Worm (Caenorhabditis elegans) whole organism, late embryonic: ENCODE results near the gene fard-1.

Experiments
- ceh-45 ChIP-seq: fragments of 200-800 bp; sonication (Bioruptor generic); IDR thresholded peaks from 2 replicates; pipeline ENCODE4 v1.3.6; 2022; ENCODE audit warnings: missing genetic modification reagents, missing genetic modification characterization, missing compliant biosample characterization
- lin-11 ChIP-seq: fragments of 200-800 bp; sonication (Bioruptor generic); optimal IDR thresholded peaks from 2 replicates; lab custom pipeline; 2018; ENCODE audit warnings: mild to moderate bottlenecking, missing genetic modification characterization, missing compliant biosample characterization
- madf-2 ChIP-seq: sonication (generic microtip); optimal IDR thresholded peaks from 2 replicates; lab custom pipeline; 2017; ENCODE audit warnings: missing genetic modification characterization, missing compliant biosample characterization
- pat-9 ChIP-seq: fragments of 200-800 bp; sonication (Bioruptor generic); optimal IDR thresholded peaks from 2 replicates; lab custom pipeline; 2018; ENCODE audit warnings: mild to moderate bottlenecking, missing genetic modification characterization, moderate library complexity, missing compliant biosample characterization
- pqm-1 ChIP-seq: sonication (generic microtip); optimal IDR thresholded peaks from 2 replicates; lab custom pipeline; 2016; ENCODE audit warnings: missing genetic modification characterization, missing compliant biosample characterization

- TF ChIP-seq pat-9 (tag; lab: Kevin White, UChicago) (no peak), lin-11 (tag; lab: Kevin White, UChicago) (no peak), madf-2 (tag; lab: Kevin White, UChicago) (no peak), ceh-45 (no peak), pqm-1 (tag; lab: Kevin White, UChicago) (no peak)
Observed at ce11 chrX:2942327-2942726, 9.2 kb downstream of the fard-1 start.
